Worm (Caenorhabditis elegans): ENCODE data around the gene glr-6.

DNA sequence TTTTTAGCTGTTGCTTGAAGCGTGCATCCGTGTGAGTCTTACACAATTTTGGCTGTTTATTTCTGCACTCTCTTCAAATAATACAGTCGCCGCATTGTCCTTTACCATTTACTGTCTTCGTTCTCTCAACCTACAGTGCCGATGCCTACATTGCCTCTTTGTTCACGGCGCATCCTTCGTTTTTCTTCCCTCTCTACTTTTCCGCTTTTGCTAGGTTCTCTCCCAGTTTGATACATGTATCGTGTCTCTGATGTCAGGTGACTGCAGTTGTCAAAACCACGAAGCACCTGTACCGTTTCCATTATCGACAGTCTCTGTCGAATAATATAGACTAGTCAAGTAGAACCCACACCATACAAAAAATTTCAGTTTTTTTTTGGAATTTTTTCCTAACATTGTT lies 31.9 kb downstream of the glr-6 start:
- TF ChIP-seq mls-2 (tag; optimal IDR thresholded peaks at IDR 0.05) = no peak
- TF ChIP-seq pha-4 (tag; optimal IDR thresholded peaks at IDR 0.05) = no peak
